Fruit fly (Drosophila melanogaster) whole organism, embryonic: Measurements from ENCODE around the gene Tis11.

Experiments
- C15 ChIP-seq: fragments of 200-800 bp; sonication (Bioruptor generic); IDR thresholded peaks from 3 replicates; pipeline ENCODE4 v1.3.6; 2022; ENCODE audit warnings: missing biosample characterization, missing genetic modification characterization
- CG12219 ChIP-seq: fragments of 200-800 bp; sonication (Bioruptor generic); optimal IDR thresholded peaks from 3 replicates; lab custom pipeline; 2018; ENCODE audit warnings: missing biosample characterization, mild to moderate bottlenecking, missing genetic modification characterization
- CG13624 ChIP-seq: fragments of 200-800 bp; sonication (Bioruptor generic); optimal IDR thresholded peaks from 2 replicates; lab custom pipeline; 2016; ENCODE audit warnings: missing biosample characterization, missing genetic modification characterization
- CG14441 ChIP-seq: fragments of 200-800 bp; sonication (Bioruptor generic); IDR thresholded peaks from 2 replicates; pipeline ENCODE4 v1.3.6; 2022; ENCODE audit warnings: missing biosample characterization, missing genetic modification characterization
- CG15514 ChIP-seq: fragments of 200-800 bp; sonication (Bioruptor generic); optimal IDR thresholded peaks from 3 replicates; lab custom pipeline; 2017; ENCODE audit warnings: missing biosample characterization, missing genetic modification characterization, mild to moderate bottlenecking, moderate library complexity, missing genetic modification reagents
- CG16779 ChIP-seq: fragments of 200-800 bp; sonication (Bioruptor generic); IDR thresholded peaks from 2 replicates; pipeline ENCODE4 v1.3.6; 2022; ENCODE audit warnings: missing biosample characterization, missing genetic modification characterization
- CG16813 ChIP-seq: fragments of 200-800 bp; sonication (Bioruptor generic); IDR thresholded peaks from 3 replicates; pipeline ENCODE4 v1.3.6; 2022; ENCODE audit warnings: missing biosample characterization, missing genetic modification characterization; ENCODE audit not compliant: partially characterized antibody
- CG17385 ChIP-seq: fragments of 200-800 bp; sonication (Bioruptor generic); optimal IDR thresholded peaks from 3 replicates; lab custom pipeline; 2018; ENCODE audit warnings: missing biosample characterization, mild to moderate bottlenecking, missing genetic modification characterization
- CG3726 ChIP-seq: fragments of 200-800 bp; sonication (Bioruptor generic); IDR thresholded peaks from 3 replicates; pipeline ENCODE4, ENCODE4 v1.3.6; 2022; ENCODE audit warnings: missing biosample characterization, missing genetic modification characterization
- CG4424 ChIP-seq: fragments of 200-800 bp; sonication (Bioruptor generic); optimal IDR thresholded peaks from 3 replicates; lab custom pipeline; 2016; ENCODE audit warnings: missing biosample characterization, missing genetic modification characterization
- CG6683 ChIP-seq: fragments of 200-800 bp; sonication (Bioruptor generic); optimal IDR thresholded peaks from 2 replicates; lab custom pipeline; 2017; ENCODE audit warnings: missing biosample characterization, mild to moderate bottlenecking, missing genetic modification characterization, missing genetic modification reagents
- CG6854 ChIP-seq: fragments of 200-800 bp; sonication (Bioruptor generic); optimal IDR thresholded peaks from 3 replicates; lab custom pipeline; 2017; ENCODE audit warnings: missing biosample characterization, mild to moderate bottlenecking, missing genetic modification characterization
- CG7372 ChIP-seq: fragments of 200-800 bp; sonication (Bioruptor generic); IDR thresholded peaks from 2 replicates; pipeline ENCODE4 v1.3.6; 2022; ENCODE audit warnings: missing biosample characterization, missing genetic modification characterization
- CG8089 ChIP-seq: fragments of 200-800 bp; sonication (Bioruptor generic); optimal IDR thresholded peaks from 3 replicates; lab custom pipeline; 2016; ENCODE audit warnings: missing biosample characterization, missing genetic modification characterization
- CG8359 ChIP-seq: fragments of 200-800 bp; sonication (Bioruptor generic); optimal IDR thresholded peaks from 2 replicates; lab custom pipeline; 2017; ENCODE audit warnings: missing biosample characterization, mild to moderate bottlenecking, missing genetic modification characterization, borderline replicate concordance
- Dip2 ChIP-seq: fragments of 200-800 bp; sonication (Bioruptor generic); IDR thresholded peaks from 2 replicates; pipeline ENCODE4 v1.3.6; 2022; ENCODE audit warnings: missing biosample characterization, missing genetic modification characterization
- Dp ChIP-seq: fragments of 200-800 bp; sonication (Bioruptor generic); optimal IDR thresholded peaks from 2 replicates; lab custom pipeline; 2018; ENCODE audit warnings: missing biosample characterization, mild to moderate bottlenecking, missing genetic modification characterization, moderate library complexity
- E2f1 ChIP-seq: fragments of 200-800 bp; sonication (Bioruptor generic); IDR thresholded peaks from 2 replicates; pipeline ENCODE4 v1.3.6; 2022; ENCODE audit warnings: missing biosample characterization, missing genetic modification characterization
- Ets65A ChIP-seq: fragments of 200-800 bp; sonication (Bioruptor generic); peaks from one replicate; lab custom pipeline; 2016; ENCODE audit warnings: missing biosample characterization, missing genetic modification characterization
- Fer3 ChIP-seq: fragments of 200-800 bp; sonication (Bioruptor generic); optimal IDR thresholded peaks from 2 replicates; lab custom pipeline; 2018; ENCODE audit warnings: missing biosample characterization, mild to moderate bottlenecking, missing genetic modification characterization, moderate library complexity
- Gsc ChIP-seq: fragments of 200-800 bp; sonication (Bioruptor generic); IDR thresholded peaks from 2 replicates; pipeline ENCODE4 v1.3.6; 2022; ENCODE audit warnings: missing biosample characterization, missing genetic modification characterization
- HHEX ChIP-seq: fragments of 200-800 bp; sonication (Bioruptor generic); optimal IDR thresholded peaks from 3 replicates; lab custom pipeline; 2017; ENCODE audit warnings: missing biosample characterization, mild to moderate bottlenecking, missing genetic modification characterization, missing genetic modification reagents
- HLH4C ChIP-seq: fragments of 200-800 bp; sonication (Bioruptor generic); IDR thresholded peaks from 3 replicates; pipeline ENCODE4 v1.3.6; 2022; ENCODE audit warnings: missing biosample characterization, missing genetic modification characterization; ENCODE audit not compliant: partially characterized antibody
- Hey ChIP-seq: fragments of 200-800 bp; sonication (Bioruptor generic); optimal IDR thresholded peaks from 3 replicates; lab custom pipeline; 2018; ENCODE audit warnings: missing biosample characterization, mild to moderate bottlenecking, missing genetic modification characterization
- HmgD ChIP-seq: fragments of 200-800 bp; sonication (Bioruptor generic); optimal IDR thresholded peaks from 3 replicates; lab custom pipeline; 2016; ENCODE audit warnings: missing biosample characterization, missing genetic modification characterization
- Hmr ChIP-seq: fragments of 200-800 bp; sonication (Bioruptor generic); optimal IDR thresholded peaks from 3 replicates; lab custom pipeline; 2017; ENCODE audit warnings: mild to moderate bottlenecking, missing biosample characterization, missing genetic modification reagents, missing genetic modification characterization
- Hr51 ChIP-seq, 2 experiments: fragments of 200-800 bp; sonication (Bioruptor generic); optimal IDR thresholded peaks; 2 replicates in 1 of 2; 3 replicates in 1 of 2; lab custom pipeline; 2016 to 2018; ENCODE audit warnings: missing biosample characterization in 2 of 2, missing genetic modification characterization in 2 of 2, mild to moderate bottlenecking in 1 of 2, moderate library complexity in 1 of 2
- Optix ChIP-seq: fragments of 200-800 bp; sonication (Bioruptor generic); IDR thresholded peaks from 3 replicates; pipeline ENCODE4 v1.3.6; 2022; ENCODE audit warnings: missing biosample characterization, missing genetic modification characterization
- Sox100B ChIP-seq: fragments of 200-800 bp; sonication (Bioruptor generic); optimal IDR thresholded peaks from 3 replicates; lab custom pipeline; 2018; ENCODE audit warnings: missing biosample characterization, mild to moderate bottlenecking, missing genetic modification characterization
- ato ChIP-seq: fragments of 200-800 bp; sonication (Bioruptor generic); IDR thresholded peaks from 2 replicates; pipeline ENCODE4 v1.3.6; 2022; ENCODE audit warnings: missing biosample characterization, missing genetic modification characterization; ENCODE audit not compliant: partially characterized antibody
- bowl ChIP-seq: fragments of 200-800 bp; sonication (Bioruptor generic); IDR thresholded peaks from 2 replicates; pipeline ENCODE4 v1.3.6; 2022; ENCODE audit warnings: missing biosample characterization, missing genetic modification characterization
- caup ChIP-seq: fragments of 200-800 bp; sonication (Bioruptor generic); optimal IDR thresholded peaks from 3 replicates; lab custom pipeline; 2017; ENCODE audit warnings: missing biosample characterization, mild to moderate bottlenecking, missing genetic modification characterization, moderate library complexity; ENCODE audit not compliant: severe bottlenecking
- chif ChIP-seq, 2 experiments: fragments of 200-800 bp; sonication (Bioruptor generic); optimal IDR thresholded peaks; 3 replicates each; lab custom pipeline; 2016; ENCODE audit warnings: missing biosample characterization in 2 of 2, missing genetic modification characterization in 2 of 2
- ci ChIP-seq: fragments of 200-800 bp; sonication (Bioruptor generic); IDR thresholded peaks from 3 replicates; pipeline ENCODE4 v1.3.6; 2022; ENCODE audit warnings: missing biosample characterization, missing genetic modification characterization
- eve ChIP-seq, 2 experiments: fragments of >200 bp; optimal IDR thresholded peaks; 2 replicates each; lab custom pipeline; 2017; ENCODE audit warnings: missing biosample characterization in 2 of 2, missing genetic modification characterization in 2 of 2
- exex ChIP-seq: fragments of 200-800 bp; sonication (Bioruptor generic); optimal IDR thresholded peaks from 4 replicates; lab custom pipeline; 2018; ENCODE audit warnings: missing biosample characterization, mild to moderate bottlenecking, missing genetic modification characterization, moderate library complexity
- fd64A ChIP-seq: fragments of 200-800 bp; sonication (Bioruptor generic); optimal IDR thresholded peaks from 3 replicates; lab custom pipeline; 2018; ENCODE audit warnings: missing biosample characterization, mild to moderate bottlenecking, missing genetic modification characterization
- ftz-f1 ChIP-seq: fragments of 200-800 bp; sonication (Bioruptor generic); optimal IDR thresholded peaks from 2 replicates; lab custom pipeline; 2016; ENCODE audit warnings: missing biosample characterization, missing genetic modification characterization
- grau ChIP-seq: fragments of 200-800 bp; optimal IDR thresholded peaks from 3 replicates; lab custom pipeline; 2019; ENCODE audit warnings: missing biosample characterization, mild to moderate bottlenecking, missing genetic modification characterization, moderate library complexity
- hth ChIP-seq: fragments of >200 bp; optimal IDR thresholded peaks from 2 replicates; lab custom pipeline; 2017; ENCODE audit warnings: inconsistent platforms
- jing ChIP-seq: fragments of 200-800 bp; sonication (Bioruptor generic); optimal IDR thresholded peaks from 2 replicates; lab custom pipeline; 2018; ENCODE audit warnings: missing biosample characterization, mild to moderate bottlenecking, missing genetic modification characterization
- maf-S ChIP-seq: fragments of 200-800 bp; sonication (Bioruptor generic); optimal IDR thresholded peaks from 2 replicates; lab custom pipeline; 2016; ENCODE audit warnings: missing biosample characterization, missing genetic modification characterization
- peb ChIP-seq: fragments of 200-800 bp; sonication (Bioruptor generic); IDR thresholded peaks from 2 replicates; pipeline ENCODE4 v1.3.6; 2022; ENCODE audit warnings: missing biosample characterization, missing genetic modification characterization
- pfk ChIP-seq: fragments of 200-800 bp; sonication (Bioruptor generic); optimal IDR thresholded peaks from 2 replicates; lab custom pipeline; 2018; ENCODE audit warnings: missing biosample characterization, mild to moderate bottlenecking, missing genetic modification characterization, moderate library complexity
- pho ChIP-seq: fragments of 200-800 bp; sonication (Bioruptor generic); optimal IDR thresholded peaks from 2 replicates; lab custom pipeline; 2016; ENCODE audit warnings: missing biosample characterization, missing genetic modification characterization
- repo ChIP-seq: fragments of 200-800 bp; sonication (Bioruptor generic); optimal IDR thresholded peaks from 2 replicates; lab custom pipeline; 2016; ENCODE audit warnings: missing biosample characterization, missing genetic modification characterization
- trem ChIP-seq: fragments of 200-800 bp; optimal IDR thresholded peaks from 3 replicates; lab custom pipeline; 2019; ENCODE audit warnings: missing biosample characterization, mild to moderate bottlenecking, missing genetic modification characterization, moderate library complexity
- wdn ChIP-seq: fragments of 200-800 bp; sonication (Bioruptor generic); IDR thresholded peaks from 2 replicates; pipeline ENCODE4 v1.3.6; 2022; ENCODE audit warnings: missing biosample characterization, missing genetic modification characterization
- wek ChIP-seq: fragments of 200-800 bp; sonication (Bioruptor generic); optimal IDR thresholded peaks from 3 replicates; lab custom pipeline; 2018; ENCODE audit warnings: missing biosample characterization, mild to moderate bottlenecking, missing genetic modification characterization, moderate library complexity
- wor ChIP-seq: fragments of 200-800 bp; sonication (Bioruptor generic); IDR thresholded peaks from 2 replicates; pipeline ENCODE4 v1.3.6; 2022; ENCODE audit warnings: missing biosample characterization, missing genetic modification characterization
- zen ChIP-seq: fragments of 200-800 bp; sonication (Bioruptor generic); optimal IDR thresholded peaks from 3 replicates; lab custom pipeline; 2018; ENCODE audit warnings: missing biosample characterization, mild to moderate bottlenecking, missing genetic modification characterization, moderate library complexity

The Tis11 gene

DNA sequence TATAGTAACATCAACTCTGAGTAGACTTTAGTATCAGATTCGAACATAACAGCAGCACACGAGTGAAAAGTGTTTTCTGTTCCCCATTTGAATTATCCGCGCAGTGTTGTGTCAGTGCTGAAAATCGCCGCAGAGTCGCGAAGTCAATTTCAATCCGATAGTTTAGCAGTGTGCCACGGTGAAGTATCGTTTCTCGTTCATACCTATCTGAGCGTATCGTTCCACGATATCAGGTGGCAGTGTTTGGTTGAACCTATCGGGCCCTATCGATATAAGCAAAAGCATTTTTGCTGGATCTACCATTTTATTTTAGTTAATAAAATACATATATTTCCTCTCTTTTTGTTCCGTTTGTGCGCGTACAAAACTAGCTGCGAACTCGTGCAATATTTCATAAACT is 5.6 kb upstream of the Tis11 start, which contains the start of gene CkIalpha:
CkIalpha (plus strand) TSS at position 53 of the 400 bp plus-strand sequence.
- TF ChIP-seq ci (GFP tag; lab: Robert Waterston, UW), result peak; percentile 74
- no peak for TF ChIP-seq CG12219 (GFP tag; lab: Kevin White, UChicago)
- TF ChIP-seq bowl (GFP tag; lab: Robert Waterston, UW), result 0 out of 2 replicates have a peak, but pooled peaks have one; percentile 20
- TF ChIP-seq CG4424 (GFP tag; lab: Kevin White, UChicago), result peak; percentile 20
- TF ChIP-seq chif (GFP tag; optimal IDR thresholded peaks at IDR 0.05; lab: Kevin White, UChicago), result peak in 1 of 2 experiments; percentile 14
- TF ChIP-seq E2f1 (GFP tag; lab: Robert Waterston, UW), result 0 out of 2 replicates have a peak, but pooled peaks have one; percentile 19
- TF ChIP-seq CG16813 (GFP tag; lab: Robert Waterston, UW), result peak; percentile 98
- TF ChIP-seq Ets65A (GFP tag; lab: Kevin White, UChicago), result peak; percentile 94
- TF ChIP-seq grau, result peak; percentile 48
- TF ChIP-seq fd64A, result no peak
- TF ChIP-seq Sox100B (GFP tag; lab: Kevin White, UChicago), result no peak
- peak; percentile 94 for TF ChIP-seq CG15514
- TF ChIP-seq peb (GFP tag; lab: Robert Waterston, UW), result no peak
- no peak for TF ChIP-seq wdn
- 0 out of 2 replicates have a peak, but pooled peaks have one; percentile 30 for TF ChIP-seq CG16779 (GFP tag; lab: Robert Waterston, UW)
- TF ChIP-seq CG6854, result no peak
- TF ChIP-seq Hey (tag; lab: Kevin White, UChicago), result no peak
- peak; percentile 55; the same call in 1 of the 2 replicates for TF ChIP-seq CG7372 (GFP tag; lab: Robert Waterston, UW)
- peak; percentile 5 for TF ChIP-seq wek
- TF ChIP-seq repo (GFP tag; lab: Kevin White, UChicago), result peak; percentile 38
- TF ChIP-seq HmgD, result peak; percentile 82
- peak; percentile 98 for TF ChIP-seq HLH4C (GFP tag; lab: Robert Waterston, UW)
- TF ChIP-seq CG14441, result peak; percentile 61
- peak; percentile 95 for TF ChIP-seq Dp (GFP tag; lab: Kevin White, UChicago)
- TF ChIP-seq hth, result no peak
- TF ChIP-seq CG8359 (GFP tag; lab: Kevin White, UChicago), result no peak
- TF ChIP-seq CG13624 (GFP tag; lab: Kevin White, UChicago), result peak; percentile 60
- TF ChIP-seq ato, result peak; percentile 98
- TF ChIP-seq C15 (GFP tag; lab: Robert Waterston, UW), result no peak
- TF ChIP-seq trem (tag; lab: Kevin White, UChicago), result peak; percentile 76
- TF ChIP-seq eve (GFP tag; optimal IDR thresholded peaks at IDR 0.05; lab: Kevin White, UChicago), result no peak
- peak; percentile 92 for TF ChIP-seq pfk
- TF ChIP-seq Hmr, result peak; percentile 74
- peak; percentile 61 for TF ChIP-seq ftz-f1
- TF ChIP-seq CG8089, result no peak
- no peak for TF ChIP-seq Dip2 (GFP tag; lab: Robert Waterston, UW)
- TF ChIP-seq Gsc, result no peak
- TF ChIP-seq Optix (GFP tag; lab: Robert Waterston, UW), result no peak
- no peak for TF ChIP-seq HHEX (GFP tag; lab: Kevin White, UChicago)
- TF ChIP-seq wor (GFP tag; lab: Robert Waterston, UW), result no peak
- TF ChIP-seq exex (tag; lab: Kevin White, UChicago), result no peak
- peak; percentile 43 for TF ChIP-seq maf-S
- peak; percentile 1 for TF ChIP-seq CG6683 (GFP tag; lab: Kevin White, UChicago)
- TF ChIP-seq Fer3 (tag; lab: Kevin White, UChicago), result no peak
- TF ChIP-seq pho (GFP tag; lab: Kevin White, UChicago), result peak; percentile 78
- TF ChIP-seq Hr51 (GFP tag; optimal IDR thresholded peaks at IDR 0.05; lab: Kevin White, UChicago), result peak in 1 of 2 experiments; percentile 60
- no peak for TF ChIP-seq jing (GFP tag; lab: Kevin White, UChicago)
- TF ChIP-seq zen, result peak; percentile 34
- no peak for TF ChIP-seq CG3726 (GFP tag; lab: Robert Waterston, UW)
- TF ChIP-seq caup (GFP tag; lab: Kevin White, UChicago), result peak; percentile 56
- TF ChIP-seq CG17385 (GFP tag; lab: Kevin White, UChicago), result no peak
